Fruit fly (Drosophila melanogaster) Kc167 (cell line): ENCODE measurements around the gene CG17362.

Experiments used
- Myc ChIP-seq: fragments of >200 bp; optimal IDR thresholded peaks from 2 replicates; lab custom pipeline; 2017; ENCODE audit warnings: missing external identifiers
- psq ChIP-seq: fragments of >200 bp; optimal IDR thresholded peaks from 2 replicates; lab custom pipeline; 2017; ENCODE audit warnings: missing external identifiers

- no peak for TF ChIP-seq psq (lab: Kevin White, UChicago)
- no peak for TF ChIP-seq Myc (lab: Kevin White, UChicago)
These were observed 36.9 kb upstream of the CG17362 start for dm6 chr3L:13949440-13950066.
